Fruit fly (Drosophila melanogaster): ENCODE data around the gene CG6678.

Gene CG6678

DNA sequence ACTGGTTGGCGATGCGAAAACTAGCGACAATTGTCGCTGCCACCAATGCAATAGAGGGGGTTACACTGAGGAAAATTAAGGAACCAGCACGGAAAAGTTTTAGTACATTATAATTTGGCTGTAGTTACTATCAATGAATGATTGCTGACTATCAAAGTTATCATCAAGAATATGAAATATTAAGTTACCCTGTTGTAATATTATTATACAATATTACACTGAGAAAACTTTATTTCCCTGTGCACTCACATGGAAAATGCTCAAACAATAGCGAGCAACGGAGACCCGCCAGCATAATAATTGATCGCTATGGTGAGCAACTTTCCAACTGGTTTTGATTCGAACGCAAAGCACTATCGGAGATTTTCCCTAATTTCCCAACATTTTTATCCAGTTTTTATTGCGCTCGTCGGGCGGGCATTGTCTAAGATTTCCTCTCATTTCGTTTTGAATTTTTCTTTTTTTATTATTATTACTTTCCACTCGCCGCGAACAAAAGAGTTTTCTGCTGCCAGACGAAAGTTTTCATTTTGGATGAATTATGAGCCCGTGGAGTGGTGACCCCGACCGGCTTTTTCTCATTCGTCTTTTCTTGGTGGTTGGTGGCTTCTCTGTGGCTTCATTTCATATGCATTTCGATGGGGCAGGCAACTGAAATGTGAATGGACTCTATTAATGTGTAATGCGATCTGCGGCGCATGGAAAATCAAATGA lies 24.5 kb upstream of the CG6678 start (continued):
- TF ChIP-seq otp (GFP tag; IDR thresholded peaks at IDR 0.05) (peak; percentile 75; the same call in 2 of the 3 replicates), Elba2 (GFP tag; optimal IDR thresholded peaks at IDR 0.05) (no peak), wek (GFP tag; optimal IDR thresholded peaks at IDR 0.05) (peak; percentile 80), CG8388 (GFP tag; optimal IDR thresholded peaks at IDR 0.05) (peak; percentile 95), unpg (GFP tag; optimal IDR thresholded peaks at IDR 0.05) (peak; percentile 95), corto (GFP tag; optimal IDR thresholded peaks at IDR 0.05) (no peak), CG17328 (GFP tag; IDR thresholded peaks at IDR 0.05) (peak; percentile 89), ro (GFP tag; IDR thresholded peaks at IDR 0.05) (no peak), Camta (GFP tag; optimal IDR thresholded peaks at IDR 0.05) (peak; percentile 59), CG15479 (GFP tag; optimal IDR thresholded peaks at IDR 0.05) (no peak), usp (GFP tag; optimal IDR thresholded peaks at IDR 0.05) (no peak), p53 (GFP tag; optimal IDR thresholded peaks at IDR 0.05) (no peak), CG13296 (GFP tag; optimal IDR thresholded peaks at IDR 0.05) (no peak), Bgb (GFP tag; IDR thresholded peaks at IDR 0.05; ENCODE audit: partially characterized antibody) (no peak), Adf1 (GFP tag; IDR thresholded peaks at IDR 0.05) (no peak), tgo (GFP tag; IDR thresholded peaks at IDR 0.05) (peak; percentile 45; the same call in 2 of the 3 replicates), CG13123 (GFP tag; optimal IDR thresholded peaks at IDR 0.05) (peak; percentile 61), ranshi (GFP tag; IDR thresholded peaks at IDR 0.05) (peak; percentile 58), unc-4 (GFP tag; IDR thresholded peaks at IDR 0.05; ENCODE audit: partially characterized antibody) (no peak), CG15073 (GFP tag; optimal IDR thresholded peaks at IDR 0.05) (no peak), Ravus (GFP tag; IDR thresholded peaks at IDR 0.05) (no peak), CG15011 (GFP tag; optimal IDR thresholded peaks at IDR 0.05) (no peak), Six4 (GFP tag; optimal IDR thresholded peaks at IDR 0.05) (peak; percentile 51), Myb (GFP tag; optimal IDR thresholded peaks at IDR 0.05) (no peak), aop (GFP tag; IDR thresholded peaks at IDR 0.05) (0 out of 2 replicates have a peak, but pooled peaks have one; percentile 42), CG12071 (GFP tag; optimal IDR thresholded peaks at IDR 0.05) (peak; percentile 43), cad (GFP tag; optimal IDR thresholded peaks at IDR 0.05) (no peak), CG13287 (GFP tag; IDR thresholded peaks at IDR 0.05; ENCODE audit: partially characterized antibody) (no peak), CG7987 (GFP tag; optimal IDR thresholded peaks at IDR 0.05) (no peak), Mes4 (GFP tag; optimal IDR thresholded peaks at IDR 0.05) (no peak), bab2 (GFP tag; optimal IDR thresholded peaks at IDR 0.05) (peak; percentile 43), mirr (GFP tag; optimal IDR thresholded peaks at IDR 0.05) (no peak), CG10565 (GFP tag; optimal IDR thresholded peaks at IDR 0.05) (no peak), Hand (GFP tag; optimal IDR thresholded peaks at IDR 0.05) (peak; percentile 25), gsb (GFP tag; IDR thresholded peaks at IDR 0.05) (no peak), ab (GFP tag; optimal IDR thresholded peaks at IDR 0.05) (no peak), Doc3 (GFP tag; IDR thresholded peaks at IDR 0.05; ENCODE audit: partially characterized antibody) (no peak), bigmax (GFP tag; optimal IDR thresholded peaks at IDR 0.05) (no peak), Gug (GFP tag; IDR thresholded peaks at IDR 0.05) (no peak; the same call in 3 of the 4 replicates), sim (GFP tag; IDR thresholded peaks at IDR 0.05) (peak; percentile 59; the same call in 1 of the 2 replicates), abd-A (tag; optimal IDR thresholded peaks at IDR 0.05) (peak; percentile 88), ci (GFP tag; IDR thresholded peaks at IDR 0.05) (peak; percentile 95), CG14965 (GFP tag; optimal IDR thresholded peaks at IDR 0.05; ENCODE audit: borderline replicate concordance) (no peak), Xrp1 (GFP tag; IDR thresholded peaks at IDR 0.05) (peak; percentile 91), Mad (GFP tag; optimal IDR thresholded peaks at IDR 0.05) (peak; percentile 31), psq (GFP tag; optimal IDR thresholded peaks at IDR 0.05) (no peak)
